Worm (Caenorhabditis elegans) whole organism, mixed stage, embryonic: ENCODE data around the gene cnc-5.

Experiments used
- bed-3 ChIP-seq: fragments of 200-800 bp; sonication (Bioruptor generic); optimal IDR thresholded peaks from 3 replicates; lab custom pipeline; 2018; ENCODE audit warnings: mild to moderate bottlenecking, missing genetic modification characterization, moderate library complexity, missing compliant biosample characterization
- blmp-1 ChIP-seq: fragments of 150-350 bp; optimal IDR thresholded peaks from 2 replicates; lab custom pipeline; 2014; ENCODE audit warnings: missing biosample characterization, missing genetic modification characterization
- ceh-39 ChIP-seq: fragments of 150-350 bp; optimal IDR thresholded peaks from 2 replicates; lab custom pipeline; 2014; ENCODE audit warnings: missing biosample characterization, missing genetic modification characterization
- ceh-43 ChIP-seq: fragments of 200-800 bp; sonication (Bioruptor generic); optimal IDR thresholded peaks from 2 replicates; lab custom pipeline; 2018; ENCODE audit warnings: mild to moderate bottlenecking, missing genetic modification characterization, moderate library complexity, missing compliant biosample characterization
- ces-1 ChIP-seq: fragments of 150-350 bp; optimal IDR thresholded peaks from 2 replicates; lab custom pipeline; 2014; ENCODE audit warnings: missing biosample characterization, missing genetic modification reagents, missing genetic modification characterization
- cnd-1 ChIP-seq: fragments of 200-800 bp; sonication (Bioruptor generic); optimal IDR thresholded peaks from 2 replicates; lab custom pipeline; 2018; ENCODE audit warnings: mild to moderate bottlenecking, missing genetic modification characterization, missing compliant biosample characterization
- drap-1 ChIP-seq: fragments of 200-800 bp; sonication (Bioruptor generic); optimal IDR thresholded peaks from 3 replicates; lab custom pipeline; 2018; ENCODE audit warnings: mild to moderate bottlenecking, missing genetic modification characterization, missing compliant biosample characterization
- elt-1 ChIP-seq: sonication (generic microtip); optimal IDR thresholded peaks from 2 replicates; lab custom pipeline; 2017; ENCODE audit warnings: missing genetic modification characterization, mild to moderate bottlenecking, missing compliant biosample characterization, antibody characterized with exemption, moderate library complexity, borderline replicate concordance; ENCODE audit not compliant: insufficient read depth
- elt-3 ChIP-seq: fragments of 150-350 bp; optimal IDR thresholded peaks from 2 replicates; lab custom pipeline; 2014; ENCODE audit warnings: missing biosample characterization, missing genetic modification characterization
- flh-1 ChIP-seq: fragments of 200-800 bp; sonication (Bioruptor generic); optimal IDR thresholded peaks from 2 replicates; lab custom pipeline; 2018; ENCODE audit warnings: mild to moderate bottlenecking, missing genetic modification characterization, moderate library complexity, missing compliant biosample characterization
- ham-2 ChIP-seq: fragments of 200-800 bp; sonication (Bioruptor generic); optimal IDR thresholded peaks from 2 replicates; lab custom pipeline; 2018; ENCODE audit warnings: mild to moderate bottlenecking, missing genetic modification characterization, missing compliant biosample characterization
- hlh-1 ChIP-seq: fragments of 150-350 bp; optimal IDR thresholded peaks from 2 replicates; lab custom pipeline; 2014; ENCODE audit warnings: missing biosample characterization, missing genetic modification reagents, missing genetic modification characterization
- lin-13 ChIP-seq: fragments of 150-350 bp; optimal IDR thresholded peaks from 2 replicates; lab custom pipeline; 2014; ENCODE audit warnings: missing biosample characterization, missing genetic modification characterization
- lin-32 ChIP-seq: fragments of 200-800 bp; sonication (Bioruptor generic); optimal IDR thresholded peaks from 2 replicates; lab custom pipeline; 2018; ENCODE audit warnings: mild to moderate bottlenecking, missing genetic modification characterization, missing compliant biosample characterization
- lsy-2 ChIP-seq: fragments of 150-350 bp; optimal IDR thresholded peaks from 2 replicates; lab custom pipeline; 2014; ENCODE audit warnings: missing biosample characterization, missing genetic modification characterization
- mab-5 ChIP-seq: fragments of 150-350 bp; optimal IDR thresholded peaks from 2 replicates; lab custom pipeline; 2014; ENCODE audit warnings: missing biosample characterization, missing genetic modification characterization
- mep-1 ChIP-seq: fragments of 150-350 bp; optimal IDR thresholded peaks from 2 replicates; lab custom pipeline; 2017; ENCODE audit warnings: missing biosample characterization, missing genetic modification reagents, missing genetic modification characterization, inconsistent platforms
- mls-2 ChIP-seq: sonication (generic microtip); optimal IDR thresholded peaks from 2 replicates; lab custom pipeline; 2016; ENCODE audit warnings: mild to moderate bottlenecking, missing genetic modification characterization, moderate library complexity, missing compliant biosample characterization
- nhr-237 ChIP-seq: fragments of 150-350 bp; optimal IDR thresholded peaks from 2 replicates; lab custom pipeline; 2014; ENCODE audit warnings: missing biosample characterization, missing genetic modification characterization
- nhr-28 ChIP-seq: fragments of 150-350 bp; optimal IDR thresholded peaks from 2 replicates; lab custom pipeline; 2014; ENCODE audit warnings: missing biosample characterization, missing genetic modification characterization
- nhr-76 ChIP-seq: sonication (generic microtip); optimal IDR thresholded peaks from 2 replicates; lab custom pipeline; 2017; ENCODE audit warnings: missing biosample characterization, missing genetic modification characterization
- pha-4 ChIP-seq: fragments of 150-350 bp; optimal IDR thresholded peaks from 2 replicates; lab custom pipeline; 2018; ENCODE audit warnings: missing biosample characterization, missing genetic modification reagents, missing genetic modification characterization
- sem-2 ChIP-seq: fragments of 200-800 bp; sonication (Bioruptor generic); optimal IDR thresholded peaks from 2 replicates; lab custom pipeline; 2018; ENCODE audit warnings: mild to moderate bottlenecking, missing genetic modification characterization, missing compliant biosample characterization
- sptf-1 ChIP-seq: sonication (generic microtip); optimal IDR thresholded peaks from 2 replicates; lab custom pipeline; 2017; ENCODE audit warnings: mild to moderate bottlenecking, missing genetic modification characterization, moderate library complexity, missing compliant biosample characterization
- tbx-8 ChIP-seq: fragments of 200-800 bp; sonication (Bioruptor generic); optimal IDR thresholded peaks from 2 replicates; lab custom pipeline; 2018; ENCODE audit warnings: mild to moderate bottlenecking, missing genetic modification characterization, moderate library complexity, missing compliant biosample characterization
- unc-120 ChIP-seq: sonication (generic microtip); optimal IDR thresholded peaks from 2 replicates; lab custom pipeline; 2017; ENCODE audit warnings: missing genetic modification characterization, missing compliant biosample characterization; ENCODE audit not compliant: poor library complexity, severe bottlenecking
- unc-39 ChIP-seq: fragments of 150-350 bp; optimal IDR thresholded peaks from 2 replicates; lab custom pipeline; 2014; ENCODE audit warnings: missing biosample characterization, missing genetic modification characterization
- unc-62 ChIP-seq: fragments of 150-350 bp; optimal IDR thresholded peaks from 2 replicates; lab custom pipeline; 2014; ENCODE audit warnings: missing biosample characterization, missing genetic modification reagents, missing genetic modification characterization
- zip-8 ChIP-seq: fragments of 150-350 bp; optimal IDR thresholded peaks from 2 replicates; lab custom pipeline; 2014; ENCODE audit warnings: missing biosample characterization, missing genetic modification characterization
- ztf-11 ChIP-seq: fragments of 150-350 bp; optimal IDR thresholded peaks from 2 replicates; lab custom pipeline; 2014; ENCODE audit warnings: missing biosample characterization, missing genetic modification characterization

cnc-5 gene

DNA sequence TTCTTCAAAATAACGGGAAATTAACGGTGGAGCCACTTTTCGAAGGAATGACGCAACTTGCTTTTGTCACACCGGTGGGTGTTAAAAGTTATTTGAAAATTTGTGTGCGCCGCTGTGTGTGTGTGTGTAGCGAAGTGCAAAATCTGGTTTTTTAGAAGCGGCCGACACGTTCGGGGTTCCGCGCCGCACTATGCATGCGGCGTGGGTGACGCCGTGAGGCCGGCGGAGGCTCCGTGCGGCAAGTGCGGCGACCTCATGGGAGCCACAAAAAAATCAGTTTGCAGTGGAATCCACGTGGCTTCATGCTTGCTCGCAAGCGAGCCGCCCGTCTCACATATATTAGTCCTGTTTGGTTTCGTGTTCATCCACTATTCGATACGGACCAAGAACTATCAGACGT is 10.1 kb downstream of the cnc-5 start:
- TF ChIP-seq drap-1 (GFP tag; lab: Kevin White, UChicago) (no peak), lsy-2 (no peak), pha-4 (tag; lab: Kevin White, UChicago) (no peak), unc-120 (tag; lab: Kevin White, UChicago) (no peak), bed-3 (no peak), nhr-28 (no peak), flh-1 (GFP tag; lab: Kevin White, UChicago) (no peak), ztf-11 (no peak)

DNA sequence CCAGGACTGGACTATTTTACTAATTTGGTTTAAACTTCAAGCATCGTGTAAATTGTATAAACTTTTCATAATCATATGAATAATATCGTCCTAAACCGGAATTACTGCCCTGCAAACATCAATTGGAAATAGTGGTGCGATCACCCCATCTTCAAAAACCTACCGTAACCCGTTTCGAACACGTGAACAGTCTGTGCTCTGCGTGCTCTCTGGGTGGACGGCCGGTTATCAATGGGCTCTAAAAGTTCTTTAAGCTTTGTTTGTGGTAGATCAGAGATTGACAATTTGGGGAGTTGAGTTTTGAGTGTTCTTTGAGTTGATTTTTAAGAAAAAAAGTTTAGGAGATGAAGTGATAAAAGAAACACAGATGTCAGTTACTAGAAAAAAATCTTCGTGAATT is 11.4 kb downstream of the cnc-5 start:
- TF ChIP-seq ztf-11 (no peak), lsy-2 (no peak), ceh-43 (GFP tag; lab: Kevin White, UChicago) (no peak), tbx-8 (no peak), nhr-76 (tag; lab: Kevin White, UChicago) (no peak), hlh-1 (tag; lab: Kevin White, UChicago) (no peak), ham-2 (GFP tag; lab: Kevin White, UChicago) (no peak)

DNA sequence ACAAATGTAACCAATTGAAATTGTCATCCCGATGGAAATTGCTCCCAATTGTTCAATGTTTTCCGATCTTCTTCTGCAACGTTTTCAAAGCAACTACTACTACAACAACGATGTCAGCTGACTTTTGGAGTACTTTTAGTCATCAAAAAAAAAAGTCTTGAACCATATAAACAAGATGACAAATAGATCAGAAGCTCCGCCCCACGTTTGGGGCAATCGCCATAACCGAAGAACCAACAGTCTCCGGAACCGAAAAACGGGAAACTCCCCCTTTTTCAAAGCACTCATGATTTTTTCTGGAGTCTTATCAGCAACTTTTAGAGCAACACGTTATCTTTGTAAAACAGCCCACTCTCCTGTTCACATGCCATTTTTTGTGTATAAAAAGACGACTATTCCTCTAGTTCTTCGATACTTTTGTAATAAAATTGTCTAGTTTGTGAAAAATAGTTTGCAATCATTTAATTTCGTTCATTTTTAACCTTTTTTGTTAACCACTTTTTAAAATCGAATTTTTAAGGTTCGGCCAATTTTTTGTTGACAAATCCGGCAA is 14.3 kb downstream of the cnc-5 start:
- TF ChIP-seq nhr-28 (no peak), tbx-8 (no peak), lin-13 (tag; lab: Kevin White, UChicago) (no peak), nhr-76 (tag; lab: Kevin White, UChicago) (no peak), blmp-1 (no peak), ceh-43 (GFP tag; lab: Kevin White, UChicago) (no peak), ces-1 (GFP tag; lab: Kevin White, UChicago) (no peak), sem-2 (GFP tag; lab: Kevin White, UChicago) (no peak), nhr-237 (tag; lab: Kevin White, UChicago) (no peak), sptf-1 (tag; lab: Kevin White, UChicago) (no peak), pha-4 (tag; lab: Kevin White, UChicago) (no peak)

DNA sequence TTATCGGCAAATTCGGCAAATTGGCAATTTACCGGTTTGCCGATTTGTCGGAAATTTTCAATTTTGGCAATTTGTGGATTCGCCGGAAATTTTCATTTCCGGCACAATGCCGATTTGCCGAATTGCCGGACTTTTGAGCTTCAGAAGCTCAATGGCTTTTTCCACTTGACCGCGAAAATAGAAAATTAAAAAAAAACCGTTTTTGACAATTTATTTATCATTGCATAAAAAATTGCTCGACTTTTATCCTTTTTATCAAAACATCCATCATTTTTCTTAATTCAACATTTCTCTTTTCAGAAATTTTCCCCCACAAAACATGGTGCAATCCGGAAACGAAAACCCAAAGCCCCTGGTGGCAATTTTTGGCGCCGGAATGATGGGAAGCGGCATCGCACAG is 14.9 kb downstream of the cnc-5 start, which contains the start of gene hacd-1:
Gene hacd-1 (plus strand): TSS at position 301 of the 400 bp plus-strand sequence.
- no peak for TF ChIP-seq nhr-237 (tag; lab: Kevin White, UChicago)
- no peak for TF ChIP-seq mls-2
- TF ChIP-seq ceh-39 (tag; lab: Kevin White, UChicago) = no peak
- TF ChIP-seq mep-1 = no peak
- no peak for TF ChIP-seq lsy-2
- TF ChIP-seq ham-2 (GFP tag; lab: Kevin White, UChicago) = no peak
- TF ChIP-seq zip-8 = no peak
- no peak for TF ChIP-seq elt-3
- no peak for TF ChIP-seq drap-1 (GFP tag; lab: Kevin White, UChicago)
- no peak for TF ChIP-seq lin-32
- TF ChIP-seq cnd-1 (tag; lab: Kevin White, UChicago) = no peak

DNA sequence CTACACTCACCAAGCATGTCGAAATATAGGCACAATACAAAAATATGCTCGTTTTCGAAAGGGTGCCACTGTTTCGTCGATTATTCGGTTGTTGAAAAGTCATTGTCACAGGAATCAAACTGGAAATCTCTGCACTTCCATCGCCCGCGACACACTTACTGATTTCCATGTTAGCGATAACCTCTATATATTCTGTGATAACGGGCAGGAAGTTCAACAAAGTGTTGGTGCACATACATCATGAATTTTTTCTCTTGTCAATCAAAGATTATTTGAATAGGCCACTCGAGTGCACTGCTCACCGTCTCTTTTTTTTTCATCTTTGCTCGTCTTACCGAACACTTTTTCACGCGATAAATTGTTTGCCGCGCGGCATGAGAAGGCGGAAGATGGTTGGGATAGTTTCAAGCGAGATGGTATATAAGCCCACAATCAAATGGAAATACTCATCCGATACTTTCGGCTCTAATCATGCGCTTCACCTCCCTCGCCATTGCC is 19.4 kb downstream of the cnc-5 start, which contains the start of the genes fpn-1.2 and pqn-54:
Gene fpn-1.2 (minus strand): TSS at position 157 of the 498 bp plus-strand sequence.
Gene pqn-54 (plus strand): TSS at position 448 of the 498 bp plus-strand sequence.
- TF ChIP-seq elt-3 = no peak
- no peak for TF ChIP-seq mls-2
- TF ChIP-seq ces-1 (GFP tag; lab: Kevin White, UChicago) = no peak
- no peak for TF ChIP-seq mep-1
- no peak for TF ChIP-seq tbx-8
- no peak for TF ChIP-seq drap-1 (GFP tag; lab: Kevin White, UChicago)
- TF ChIP-seq unc-62 (GFP tag; lab: Kevin White, UChicago) = no peak
- TF ChIP-seq unc-39 = no peak
- TF ChIP-seq mab-5 (tag; lab: Kevin White, UChicago) = no peak

DNA sequence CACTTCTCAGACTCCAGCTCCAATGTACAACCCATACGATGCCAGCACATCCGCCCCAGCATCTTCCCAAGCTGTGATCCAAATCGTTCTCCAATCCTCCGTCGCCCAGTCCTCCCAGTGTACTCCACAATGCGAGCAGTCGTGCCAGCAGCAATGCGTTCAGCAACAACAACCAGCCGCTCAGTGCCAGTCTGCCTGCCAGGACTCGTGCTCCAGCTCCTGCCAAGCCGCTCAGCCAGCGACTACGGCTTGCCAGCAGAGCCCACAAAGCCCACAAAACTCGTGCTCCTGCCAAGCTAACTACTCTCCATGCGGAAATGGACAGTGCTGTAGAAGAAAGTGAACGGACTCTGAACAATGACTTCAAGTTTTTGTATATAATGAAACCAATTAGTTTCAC is 20.8 kb downstream of the cnc-5 start:
- TF ChIP-seq ham-2 (GFP tag; lab: Kevin White, UChicago) (no peak), elt-1 (tag; lab: Kevin White, UChicago) (no peak), mab-5 (tag; lab: Kevin White, UChicago) (no peak), pha-4 (tag; lab: Kevin White, UChicago) (no peak), ceh-39 (tag; lab: Kevin White, UChicago) (no peak)
- TF ChIP-seq, all 35 proteins: peak for 0
